Fruit fly (Drosophila melanogaster): Measurements from ENCODE around the gene CG2186.

DNA sequence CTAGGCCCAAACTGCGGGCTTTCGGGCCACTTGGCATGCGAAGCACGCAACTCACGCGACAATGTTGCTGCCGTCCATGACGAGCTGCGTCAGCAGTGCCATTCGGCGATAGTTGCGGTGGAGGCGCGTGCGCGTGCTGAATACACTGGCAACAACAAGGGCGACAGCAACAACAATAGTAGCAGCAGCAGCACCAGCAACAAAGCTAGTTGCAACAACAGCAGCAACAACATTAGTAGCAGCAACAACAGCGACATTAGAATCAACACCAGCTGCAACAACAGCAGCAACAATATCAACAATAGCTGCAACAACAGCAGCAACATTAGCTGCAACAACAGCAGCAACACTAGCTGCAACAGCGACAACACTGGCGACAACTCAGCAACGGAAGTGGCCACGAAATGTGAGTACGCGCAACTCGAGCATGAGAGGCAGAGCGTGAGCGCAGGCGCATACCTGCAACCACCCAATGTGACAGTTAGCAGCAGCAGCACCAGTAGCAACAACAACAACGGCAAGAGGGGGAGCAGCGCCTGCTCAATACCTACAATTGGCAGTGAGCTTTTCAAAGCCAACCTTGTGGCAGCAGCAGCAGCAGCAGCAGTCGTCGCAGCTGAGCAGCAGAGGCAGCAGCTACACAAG lies 48.9 kb downstream of the CG2186 start:
- TF ChIP-seq CG3919 (GFP tag; optimal IDR thresholded peaks at IDR 0.05) (no peak), CG6792 (GFP tag; optimal IDR thresholded peaks at IDR 0.05) (no peak), svp (GFP tag) (no peak), Blimp-1 (GFP tag; optimal IDR thresholded peaks at IDR 0.05) (no peak), Eip75B (GFP tag; optimal IDR thresholded peaks at IDR 0.05) (no peak), Lpt (GFP tag; optimal IDR thresholded peaks at IDR 0.05) (no peak), esn (GFP tag; optimal IDR thresholded peaks at IDR 0.05) (no peak), Sox14 (GFP tag; optimal IDR thresholded peaks at IDR 0.05) (no peak), fd85E (GFP tag; optimal IDR thresholded peaks at IDR 0.05) (no peak), Ets96B (tag; optimal IDR thresholded peaks at IDR 0.05) (no peak)

Data from whole organism, prepupa.